Worm (Caenorhabditis elegans) whole organism, L1 larva: ENCODE results near the gene Y22D7AR.14.

Source experiments
- C04F5.9 ChIP-seq: sonication (generic microtip); optimal IDR thresholded peaks from 2 replicates; lab custom pipeline; 2016; ENCODE audit warnings: missing genetic modification characterization, missing compliant biosample characterization
- C16A3.4 ChIP-seq: fragments of 150-350 bp; optimal IDR thresholded peaks from 2 replicates; lab custom pipeline; 2014; ENCODE audit warnings: missing biosample characterization, missing genetic modification characterization
- aha-1 ChIP-seq: fragments of 150-350 bp; optimal IDR thresholded peaks from 2 replicates; lab custom pipeline; 2014; ENCODE audit warnings: missing biosample characterization, missing genetic modification characterization
- ama-1 ChIP-seq: fragments of 150-350 bp; optimal IDR thresholded peaks from 2 replicates; lab custom pipeline; 2014
- blmp-1 ChIP-seq: fragments of 150-350 bp; optimal IDR thresholded peaks from 2 replicates; lab custom pipeline; 2014; ENCODE audit warnings: missing biosample characterization, missing genetic modification characterization
- ceh-63 ChIP-seq: fragments of 200-800 bp; sonication (Bioruptor generic); optimal IDR thresholded peaks from 2 replicates; lab custom pipeline; 2018; ENCODE audit warnings: mild to moderate bottlenecking, missing genetic modification characterization, missing compliant biosample characterization
- ceh-8 ChIP-seq: fragments of 200-800 bp; sonication (Bioruptor generic); optimal IDR thresholded peaks from 2 replicates; lab custom pipeline; 2018; ENCODE audit warnings: mild to moderate bottlenecking, missing genetic modification characterization, moderate library complexity, missing compliant biosample characterization
- ces-1 ChIP-seq: fragments of 150-350 bp; optimal IDR thresholded peaks from 2 replicates; lab custom pipeline; 2014; ENCODE audit warnings: missing biosample characterization, missing genetic modification reagents, missing genetic modification characterization
- dpl-1 ChIP-seq, 3 experiments: fragments of 150-350 bp in 2 of 3; sonication (generic microtip) in 1 of 3; optimal IDR thresholded peaks; 2 replicates each; lab custom pipeline; 2014 to 2017; ENCODE audit warnings: missing biosample characterization in 3 of 3, missing genetic modification characterization in 3 of 3, missing genetic modification reagents in 3 of 3
- dsc-1 ChIP-seq: sonication (generic microtip); optimal IDR thresholded peaks from 2 replicates; lab custom pipeline; 2016; ENCODE audit warnings: mild to moderate bottlenecking, missing genetic modification characterization, missing compliant biosample characterization
- efl-3 ChIP-seq: fragments of 200-800 bp; sonication (Bioruptor generic); optimal IDR thresholded peaks from 2 replicates; lab custom pipeline; 2018; ENCODE audit warnings: mild to moderate bottlenecking, missing genetic modification characterization, missing compliant biosample characterization
- egl-27 ChIP-seq, 2 experiments: fragments of 150-350 bp in 1 of 2; sonication (generic microtip); optimal IDR thresholded peaks; 3 replicates each; lab custom pipeline; 2017 to 2018; ENCODE audit warnings: missing biosample characterization in 2 of 2, missing genetic modification characterization in 2 of 2, missing genetic modification reagents in 2 of 2
- elt-2 ChIP-seq: sonication (generic microtip); optimal IDR thresholded peaks from 2 replicates; lab custom pipeline; 2016; ENCODE audit warnings: missing genetic modification characterization, mild to moderate bottlenecking, inconsistent platforms, missing compliant biosample characterization, missing genetic modification reagents
- elt-3 ChIP-seq, 6 experiments: fragments of 150-350 bp in 1 of 6; sonication (generic microtip); optimal IDR thresholded peaks; 2 replicates each; lab custom pipeline; 2017 to 2018; ENCODE audit warnings: missing biosample characterization in 6 of 6, missing genetic modification characterization in 6 of 6, inconsistent platforms in 1 of 6
- fkh-10 ChIP-seq: sonication (generic microtip); optimal IDR thresholded peaks from 2 replicates; lab custom pipeline; 2017; ENCODE audit warnings: missing biosample characterization, missing genetic modification reagents, missing genetic modification characterization
- fos-1 ChIP-seq: fragments of 150-350 bp; optimal IDR thresholded peaks from 2 replicates; lab custom pipeline; 2014; ENCODE audit warnings: missing biosample characterization, missing genetic modification characterization
- hlh-4 ChIP-seq: sonication (generic microtip); optimal IDR thresholded peaks from 2 replicates; lab custom pipeline; 2016; ENCODE audit warnings: mild to moderate bottlenecking, missing genetic modification characterization, missing compliant biosample characterization
- irx-1 ChIP-seq: sonication (generic microtip); optimal IDR thresholded peaks from 2 replicates; lab custom pipeline; 2016; ENCODE audit warnings: missing genetic modification characterization, missing compliant biosample characterization
- isw-1 ChIP-seq: fragments of 200-800 bp; sonication (Bioruptor generic); IDR thresholded peaks from 2 replicates; pipeline ENCODE4 v1.3.6; 2022; ENCODE audit warnings: missing genetic modification characterization, missing compliant biosample characterization
- jun-1 ChIP-seq: fragments of 150-350 bp; optimal IDR thresholded peaks from 2 replicates; lab custom pipeline; 2014; ENCODE audit warnings: missing biosample characterization, missing genetic modification reagents, missing genetic modification characterization
- lin-14 ChIP-seq: fragments of 200-800 bp; sonication (Bioruptor generic); optimal IDR thresholded peaks from 2 replicates; lab custom pipeline; 2018; ENCODE audit warnings: mild to moderate bottlenecking, missing genetic modification characterization, moderate library complexity, missing compliant biosample characterization
- lin-35 ChIP-seq, 2 experiments: fragments of 150-350 bp; optimal IDR thresholded peaks; 2 replicates each; lab custom pipeline; 2014; ENCODE audit warnings: missing biosample characterization in 2 of 2, missing genetic modification characterization in 2 of 2, missing genetic modification reagents in 2 of 2
- mab-9 ChIP-seq: fragments of 200-800 bp; sonication (Bioruptor generic); IDR thresholded peaks from 2 replicates; pipeline ENCODE4 v1.3.6; 2022; ENCODE audit warnings: missing genetic modification reagents, missing genetic modification characterization, missing compliant biosample characterization
- mdl-1 ChIP-seq, 2 experiments: fragments of 150-350 bp; optimal IDR thresholded peaks; 2 replicates each; lab custom pipeline; 2014 to 2017; ENCODE audit warnings: missing biosample characterization in 2 of 2, missing genetic modification characterization in 2 of 2, inconsistent platforms in 1 of 2
- nhr-12 ChIP-seq: sonication (generic microtip); optimal IDR thresholded peaks from 2 replicates; lab custom pipeline; 2017; ENCODE audit warnings: missing biosample characterization, missing genetic modification characterization
- nhr-19 ChIP-seq: fragments of 200-800 bp; sonication (Bioruptor generic); conservative IDR thresholded peaks from 2 replicates; pipeline ENCODE4 v1.3.6; 2022; ENCODE audit warnings: missing genetic modification characterization, missing compliant biosample characterization
- nhr-20 ChIP-seq: sonication (generic microtip); optimal IDR thresholded peaks from 2 replicates; lab custom pipeline; 2016; ENCODE audit warnings: mild to moderate bottlenecking, missing genetic modification characterization, missing compliant biosample characterization
- nhr-237 ChIP-seq: fragments of 150-350 bp; optimal IDR thresholded peaks from 2 replicates; lab custom pipeline; 2014; ENCODE audit warnings: missing biosample characterization, missing genetic modification characterization
- nhr-28 ChIP-seq: fragments of 150-350 bp; optimal IDR thresholded peaks from 2 replicates; lab custom pipeline; 2014; ENCODE audit warnings: missing biosample characterization, missing genetic modification characterization
- nhr-47 ChIP-seq: sonication (generic microtip); optimal IDR thresholded peaks from 2 replicates; lab custom pipeline; 2016; ENCODE audit warnings: mild to moderate bottlenecking, missing genetic modification characterization, moderate library complexity, missing compliant biosample characterization
- nhr-71 ChIP-seq: sonication (generic microtip); optimal IDR thresholded peaks from 2 replicates; lab custom pipeline; 2016; ENCODE audit warnings: mild to moderate bottlenecking, missing genetic modification characterization, moderate library complexity, missing compliant biosample characterization
- nhr-76 ChIP-seq: sonication (generic microtip); optimal IDR thresholded peaks from 2 replicates; lab custom pipeline; 2017; ENCODE audit warnings: missing biosample characterization, missing genetic modification characterization
- nhr-84 ChIP-seq: sonication (generic microtip); optimal IDR thresholded peaks from 2 replicates; lab custom pipeline; 2017; ENCODE audit warnings: missing biosample characterization, missing genetic modification characterization
- nhr-90 ChIP-seq: sonication (generic microtip); optimal IDR thresholded peaks from 2 replicates; lab custom pipeline; 2016; ENCODE audit warnings: mild to moderate bottlenecking, missing genetic modification characterization, missing compliant biosample characterization; ENCODE audit not compliant: poor library complexity
- pax-3 ChIP-seq: fragments of 200-800 bp; sonication (Bioruptor generic); optimal IDR thresholded peaks from 2 replicates; lab custom pipeline; 2018; ENCODE audit warnings: mild to moderate bottlenecking, missing genetic modification characterization, moderate library complexity, missing compliant biosample characterization
- rnt-1 ChIP-seq: sonication (generic microtip); optimal IDR thresholded peaks from 2 replicates; lab custom pipeline; 2016; ENCODE audit warnings: mild to moderate bottlenecking, missing genetic modification characterization, moderate library complexity, missing compliant biosample characterization
- skn-1 ChIP-seq: fragments of 150-350 bp; optimal IDR thresholded peaks from 2 replicates; lab custom pipeline; 2014; ENCODE audit warnings: missing biosample characterization, missing genetic modification characterization
- snpc-4 ChIP-seq: fragments of 150-350 bp; optimal IDR thresholded peaks from 2 replicates; lab custom pipeline; 2014; ENCODE audit warnings: missing biosample characterization, missing genetic modification characterization
- sox-4 ChIP-seq: sonication (generic microtip); optimal IDR thresholded peaks from 2 replicates; lab custom pipeline; 2016; ENCODE audit warnings: missing genetic modification characterization, missing compliant biosample characterization
- sptf-1 ChIP-seq: fragments of 150-350 bp; optimal IDR thresholded peaks from 2 replicates; lab custom pipeline; 2014; ENCODE audit warnings: missing biosample characterization, missing genetic modification characterization
- sup-37 ChIP-seq: fragments of 200-800 bp; sonication (Bioruptor generic); optimal IDR thresholded peaks from 2 replicates; lab custom pipeline; 2018; ENCODE audit warnings: mild to moderate bottlenecking, missing genetic modification characterization, missing compliant biosample characterization
- tbx-2 ChIP-seq: sonication (generic microtip); optimal IDR thresholded peaks from 2 replicates; lab custom pipeline; 2016; ENCODE audit warnings: missing genetic modification characterization, missing compliant biosample characterization
- unc-130 ChIP-seq: fragments of 150-350 bp; optimal IDR thresholded peaks from 2 replicates; lab custom pipeline; 2017; ENCODE audit warnings: missing biosample characterization, missing genetic modification characterization, inconsistent platforms
- unc-30 ChIP-seq: sonication (generic microtip); optimal IDR thresholded peaks from 2 replicates; lab custom pipeline; 2017; ENCODE audit warnings: missing biosample characterization, missing genetic modification characterization
- vab-15 ChIP-seq: sonication (generic microtip); optimal IDR thresholded peaks from 2 replicates; lab custom pipeline; 2017; ENCODE audit warnings: missing genotype, mild to moderate bottlenecking, missing genetic modification characterization, missing compliant biosample characterization
- ztf-11 ChIP-seq, 2 experiments: sonication (generic microtip); optimal IDR thresholded peaks; 2 replicates each; lab custom pipeline; 2016 to 2017; ENCODE audit warnings: missing genetic modification characterization in 2 of 2, missing biosample characterization in 1 of 2, missing compliant biosample characterization in 1 of 2

The Y22D7AR.14 gene

ce11 chrIII:1717772-1718171 is 27.9 kb upstream of the Y22D7AR.14 start:
- no peak for TF ChIP-seq aha-1

ce11 chrIII:1713991-1714611 is 24.3 kb upstream of the Y22D7AR.14 start:
- TF ChIP-seq lin-35 (GFP tag; optimal IDR thresholded peaks at IDR 0.05; lab: Kevin White, UChicago): no peak
- TF ChIP-seq nhr-12 (tag; lab: Kevin White, UChicago): no peak
- no peak for TF ChIP-seq jun-1 (tag; lab: Kevin White, UChicago)
- TF ChIP-seq unc-130 (tag; lab: Kevin White, UChicago): no peak
- no peak for TF ChIP-seq elt-2 (tag; lab: Kevin White, UChicago)
- TF ChIP-seq efl-3 (GFP tag; lab: Kevin White, UChicago): no peak
- TF ChIP-seq ceh-63 (GFP tag; lab: Kevin White, UChicago): no peak
- TF ChIP-seq ama-1 (lab: Kevin White, UChicago): no peak
- no peak for TF ChIP-seq irx-1 (tag; lab: Kevin White, UChicago)
- no peak for TF ChIP-seq ztf-11 (tag; optimal IDR thresholded peaks at IDR 0.05; lab: Kevin White, UChicago)
- TF ChIP-seq blmp-1 (tag; lab: Kevin White, UChicago): no peak
- TF ChIP-seq, all 84 proteins: peak for 0

- TF ChIP-seq fos-1: no peak
- no peak for TF ChIP-seq ces-1 (GFP tag; lab: Kevin White, UChicago)
- TF ChIP-seq ztf-11 (tag; optimal IDR thresholded peaks at IDR 0.05; lab: Kevin White, UChicago): no peak
- no peak for TF ChIP-seq nhr-237 (tag; lab: Kevin White, UChicago)
- TF ChIP-seq vab-15 (tag; lab: Kevin White, UChicago): no peak
- no peak for TF ChIP-seq unc-30 (tag; lab: Kevin White, UChicago)
- TF ChIP-seq sup-37 (GFP tag; lab: Kevin White, UChicago): no peak
- no peak for TF ChIP-seq nhr-90 (tag; lab: Kevin White, UChicago)
- no peak for TF ChIP-seq ama-1 (lab: Kevin White, UChicago)
- no peak for TF ChIP-seq pax-3 (tag; lab: Kevin White, UChicago)
- TF ChIP-seq nhr-71 (tag; lab: Kevin White, UChicago): no peak
- TF ChIP-seq mdl-1 (tag; optimal IDR thresholded peaks at IDR 0.05; lab: Kevin White, UChicago): no peak
- TF ChIP-seq C16A3.4 (tag; lab: Kevin White, UChicago): no peak
- no peak for TF ChIP-seq snpc-4
- TF ChIP-seq hlh-4 (tag; lab: Kevin White, UChicago): no peak
- TF ChIP-seq tbx-2: no peak
- TF ChIP-seq skn-1 (tag; lab: Kevin White, UChicago): no peak
- no peak for TF ChIP-seq nhr-76 (tag; lab: Kevin White, UChicago)
- no peak for TF ChIP-seq nhr-19 (GFP tag; lab: Robert Waterston, UW)
- TF ChIP-seq dsc-1 (tag; lab: Kevin White, UChicago): no peak
Measured at ce11 chrIII:1705799-1706198, 16.0 kb upstream of the Y22D7AR.14 start, which contains the start of the genes fbxa-13 and Y22D7AR.2. fbxa-13 (minus strand) TSS chrIII:1705899. Y22D7AR.2 (plus strand) TSS chrIII:1705946.

ce11 chrIII:1705331-1705730 is 15.5 kb upstream of the Y22D7AR.14 start:
- TF ChIP-seq ceh-8 (GFP tag; lab: Kevin White, UChicago) (no peak), unc-130 (tag; lab: Kevin White, UChicago) (no peak), sox-4 (tag; lab: Kevin White, UChicago) (no peak), nhr-90 (tag; lab: Kevin White, UChicago) (no peak), lin-14 (GFP tag; lab: Kevin White, UChicago) (no peak), skn-1 (tag; lab: Kevin White, UChicago) (no peak), mab-9 (no peak), lin-35 (GFP tag; optimal IDR thresholded peaks at IDR 0.05; lab: Kevin White, UChicago) (peak in 1 of 2 experiments; percentile 40), isw-1 (GFP tag; lab: Robert Waterston, UW) (no peak), nhr-84 (no peak), fos-1 (no peak), rnt-1 (tag; lab: Kevin White, UChicago) (peak; percentile 16), C04F5.9 (no peak), egl-27 (tag; optimal IDR thresholded peaks at IDR 0.05; lab: Kevin White, UChicago) (no peak), sptf-1 (tag; lab: Kevin White, UChicago) (no peak), fkh-10 (GFP tag; lab: Kevin White, UChicago) (no peak), nhr-47 (no peak), dpl-1 (GFP tag; optimal IDR thresholded peaks at IDR 0.05; lab: Kevin White, UChicago) (peak in 2 of 3 experiments; percentile 34 to 45), nhr-237 (tag; lab: Kevin White, UChicago) (no peak), nhr-71 (tag; lab: Kevin White, UChicago) (no peak), nhr-28 (tag; lab: Kevin White, UChicago) (no peak), nhr-20 (tag; lab: Kevin White, UChicago) (no peak), elt-3 (tag; optimal IDR thresholded peaks at IDR 0.05; lab: Kevin White, UChicago) (no peak)
